Fruit fly (Drosophila melanogaster) whole organism, embryonic: ENCODE measurements around the gene Lasp.
A peak's percentile ranks its signal among the peaks of the same experiment; 100 is the strongest.

Experiments used
- Awh ChIP-seq: fragments of 200-800 bp; sonication (Bioruptor generic); IDR thresholded peaks from 2 replicates; pipeline ENCODE4, ENCODE4 v1.3.6; 2022; ENCODE audit warnings: missing biosample characterization, missing genetic modification characterization
- B-H2 ChIP-seq: fragments of 200-800 bp; sonication (Bioruptor generic); optimal IDR thresholded peaks from 2 replicates; lab custom pipeline; 2018; ENCODE audit warnings: missing biosample characterization, mild to moderate bottlenecking, missing genetic modification characterization
- CG10959 ChIP-seq: fragments of 200-800 bp; sonication (Bioruptor generic); IDR thresholded peaks from 2 replicates; pipeline ENCODE4 v1.3.6; 2022; ENCODE audit warnings: missing biosample characterization, missing genetic modification characterization
- CG10979 ChIP-seq: fragments of 200-800 bp; sonication (Bioruptor generic); optimal IDR thresholded peaks from 2 replicates; lab custom pipeline; 2018; ENCODE audit warnings: missing biosample characterization, mild to moderate bottlenecking, missing genetic modification characterization, moderate library complexity
- CG1233 ChIP-seq: fragments of 200-800 bp; sonication (Bioruptor generic); optimal IDR thresholded peaks from 4 replicates; lab custom pipeline; 2018; ENCODE audit warnings: missing biosample characterization, mild to moderate bottlenecking, missing genetic modification characterization
- CG16813 ChIP-seq: fragments of 200-800 bp; sonication (Bioruptor generic); IDR thresholded peaks from 3 replicates; pipeline ENCODE4 v1.3.6; 2022; ENCODE audit warnings: missing biosample characterization, missing genetic modification characterization; ENCODE audit not compliant: partially characterized antibody
- CG17829 ChIP-seq: fragments of 200-800 bp; optimal IDR thresholded peaks from 2 replicates; lab custom pipeline; 2019; ENCODE audit warnings: missing biosample characterization, mild to moderate bottlenecking, missing genetic modification characterization, moderate library complexity
- CG31365 ChIP-seq: fragments of 200-800 bp; sonication (Bioruptor generic); optimal IDR thresholded peaks from 2 replicates; lab custom pipeline; 2018; ENCODE audit warnings: missing biosample characterization, mild to moderate bottlenecking, missing genetic modification characterization
- CG33213 ChIP-seq: fragments of 200-800 bp; sonication (Bioruptor generic); optimal IDR thresholded peaks from 3 replicates; lab custom pipeline; 2016; ENCODE audit warnings: missing biosample characterization, missing genetic modification characterization
- CG34376 ChIP-seq: fragments of 200-800 bp; sonication (Bioruptor generic); optimal IDR thresholded peaks from 2 replicates; lab custom pipeline; 2018; ENCODE audit warnings: missing biosample characterization, mild to moderate bottlenecking, missing genetic modification characterization
- CG4404 ChIP-seq: fragments of 200-800 bp; sonication (Bioruptor generic); IDR thresholded peaks from 2 replicates; pipeline ENCODE4 v1.3.6; 2022; ENCODE audit warnings: missing biosample characterization, missing genetic modification characterization
- CG6254 ChIP-seq: fragments of 200-800 bp; sonication (Bioruptor generic); optimal IDR thresholded peaks from 3 replicates; lab custom pipeline; 2017; ENCODE audit warnings: mild to moderate bottlenecking, missing biosample characterization, missing genetic modification reagents, missing genetic modification characterization
- CG8089 ChIP-seq: fragments of 200-800 bp; sonication (Bioruptor generic); optimal IDR thresholded peaks from 3 replicates; lab custom pipeline; 2016; ENCODE audit warnings: missing biosample characterization, missing genetic modification characterization
- D ChIP-seq, 2 experiments: fragments of 200-800 bp in 1 of 2; fragments of >200 bp in 1 of 2; sonication (Bioruptor generic) in 1 of 2; optimal IDR thresholded peaks; 2 replicates in 1 of 2; 3 replicates in 1 of 2; lab custom pipeline; 2017; ENCODE audit warnings: mild to moderate bottlenecking in 1 of 2, missing biosample characterization in 1 of 2, missing genetic modification characterization in 1 of 2, missing genetic modification reagents in 1 of 2
- Dbx ChIP-seq: fragments of 200-800 bp; sonication (Bioruptor generic); IDR thresholded peaks from 3 replicates; pipeline ENCODE4 v1.3.6; 2022; ENCODE audit warnings: missing biosample characterization, missing genetic modification characterization
- Drgx ChIP-seq: fragments of 200-800 bp; sonication (Bioruptor generic); IDR thresholded peaks from 2 replicates; pipeline ENCODE4 v1.3.6; 2022; ENCODE audit warnings: missing biosample characterization, missing genetic modification characterization
- ERR ChIP-seq: fragments of 200-800 bp; sonication (Bioruptor generic); optimal IDR thresholded peaks from 2 replicates; lab custom pipeline; 2016; ENCODE audit warnings: missing biosample characterization, missing genetic modification characterization
- Ets97D ChIP-seq: fragments of 200-800 bp; sonication (Bioruptor generic); optimal IDR thresholded peaks from 3 replicates; lab custom pipeline; 2016; ENCODE audit warnings: missing biosample characterization, missing genetic modification characterization
- Fer3 ChIP-seq: fragments of 200-800 bp; sonication (Bioruptor generic); optimal IDR thresholded peaks from 2 replicates; lab custom pipeline; 2018; ENCODE audit warnings: missing biosample characterization, mild to moderate bottlenecking, missing genetic modification characterization, moderate library complexity
- Hsf ChIP-seq: fragments of 200-800 bp; sonication (Bioruptor generic); optimal IDR thresholded peaks from 3 replicates; lab custom pipeline; 2016; ENCODE audit warnings: missing biosample characterization, missing genetic modification characterization
- Jarid2 ChIP-seq: fragments of 200-800 bp; sonication (Bioruptor generic); optimal IDR thresholded peaks from 3 replicates; lab custom pipeline; 2017; ENCODE audit warnings: mild to moderate bottlenecking, missing biosample characterization, missing genetic modification reagents, missing genetic modification characterization
- Mrtf ChIP-seq: fragments of 200-800 bp; sonication (Bioruptor generic); IDR thresholded peaks from 3 replicates; pipeline ENCODE4 v1.3.6; 2022; ENCODE audit warnings: missing biosample characterization, missing genetic modification characterization
- Nf-YC ChIP-seq: fragments of 200-800 bp; optimal IDR thresholded peaks from 3 replicates; lab custom pipeline; 2019; ENCODE audit warnings: missing biosample characterization, mild to moderate bottlenecking, missing genetic modification characterization, moderate library complexity
- Opbp ChIP-seq: fragments of 200-800 bp; sonication (Bioruptor generic); IDR thresholded peaks from 3 replicates; pipeline ENCODE4 v1.3.6; 2022; ENCODE audit warnings: missing biosample characterization, missing genetic modification characterization; ENCODE audit not compliant: partially characterized antibody
- Rfx ChIP-seq: fragments of 200-800 bp; sonication (Bioruptor generic); IDR thresholded peaks from 2 replicates; pipeline ENCODE4 v1.3.6; 2022; ENCODE audit warnings: missing biosample characterization, missing genetic modification characterization
- Side ChIP-seq: fragments of 200-800 bp; sonication (Bioruptor generic); optimal IDR thresholded peaks from 2 replicates; lab custom pipeline; 2016; ENCODE audit warnings: missing biosample characterization, missing genetic modification characterization
- Spps ChIP-seq: fragments of 200-800 bp; sonication (Bioruptor generic); optimal IDR thresholded peaks from 2 replicates; lab custom pipeline; 2018; ENCODE audit warnings: missing biosample characterization, mild to moderate bottlenecking, missing genetic modification characterization
- Xrp1 ChIP-seq: fragments of 200-800 bp; sonication (Bioruptor generic); IDR thresholded peaks from 2 replicates; pipeline ENCODE4 v1.3.6; 2022; ENCODE audit warnings: missing biosample characterization, missing genetic modification characterization
- ato ChIP-seq: fragments of 200-800 bp; sonication (Bioruptor generic); IDR thresholded peaks from 2 replicates; pipeline ENCODE4 v1.3.6; 2022; ENCODE audit warnings: missing biosample characterization, missing genetic modification characterization; ENCODE audit not compliant: partially characterized antibody
- cas ChIP-seq: fragments of 200-800 bp; sonication (Bioruptor generic); IDR thresholded peaks from 2 replicates; pipeline ENCODE4 v1.3.6; 2022; ENCODE audit warnings: missing biosample characterization, missing genetic modification characterization
- chif ChIP-seq, 2 experiments: fragments of 200-800 bp; sonication (Bioruptor generic); optimal IDR thresholded peaks; 3 replicates each; lab custom pipeline; 2016; ENCODE audit warnings: missing biosample characterization in 2 of 2, missing genetic modification characterization in 2 of 2
- chn ChIP-seq: fragments of 200-800 bp; sonication (Bioruptor generic); optimal IDR thresholded peaks from 2 replicates; lab custom pipeline; 2016; ENCODE audit warnings: missing biosample characterization, missing genetic modification characterization
- exex ChIP-seq: fragments of 200-800 bp; sonication (Bioruptor generic); optimal IDR thresholded peaks from 4 replicates; lab custom pipeline; 2018; ENCODE audit warnings: missing biosample characterization, mild to moderate bottlenecking, missing genetic modification characterization, moderate library complexity
- fd102C ChIP-seq: fragments of 200-800 bp; sonication (Bioruptor generic); optimal IDR thresholded peaks from 2 replicates; lab custom pipeline; 2018; ENCODE audit warnings: missing biosample characterization, mild to moderate bottlenecking, missing genetic modification characterization, moderate library complexity
- grn ChIP-seq: fragments of 200-800 bp; sonication (Bioruptor generic); optimal IDR thresholded peaks from 3 replicates; lab custom pipeline; 2017; ENCODE audit warnings: missing biosample characterization, missing genetic modification characterization
- ind ChIP-seq: fragments of 200-800 bp; sonication (Bioruptor generic); optimal IDR thresholded peaks from 3 replicates; lab custom pipeline; 2016; ENCODE audit warnings: missing biosample characterization, missing genetic modification characterization
- lab ChIP-seq: fragments of 200-800 bp; sonication (Bioruptor generic); optimal IDR thresholded peaks from 3 replicates; lab custom pipeline; 2017; ENCODE audit warnings: missing biosample characterization, missing genetic modification characterization, mild to moderate bottlenecking, moderate library complexity, missing genetic modification reagents
- lilli ChIP-seq: fragments of 200-800 bp; sonication (Bioruptor generic); optimal IDR thresholded peaks from 3 replicates; lab custom pipeline; 2016; ENCODE audit warnings: missing biosample characterization, missing genetic modification characterization
- odd ChIP-seq: fragments of 200-800 bp; sonication (Bioruptor generic); optimal IDR thresholded peaks from 2 replicates; lab custom pipeline; 2017; ENCODE audit warnings: missing biosample characterization, mild to moderate bottlenecking, missing genetic modification characterization
- ranshi ChIP-seq: fragments of 200-800 bp; sonication (Bioruptor generic); IDR thresholded peaks from 2 replicates; pipeline ENCODE4 v1.3.6; 2022; ENCODE audit warnings: missing biosample characterization, missing genetic modification characterization
- run ChIP-seq: fragments of 200-800 bp; sonication (Bioruptor generic); optimal IDR thresholded peaks from 3 replicates; lab custom pipeline; 2018; ENCODE audit warnings: missing biosample characterization, mild to moderate bottlenecking, missing genetic modification characterization
- scrt ChIP-seq: fragments of 200-800 bp; sonication (Bioruptor generic); optimal IDR thresholded peaks from 2 replicates; lab custom pipeline; 2018; ENCODE audit warnings: missing biosample characterization, mild to moderate bottlenecking, missing genetic modification characterization, moderate library complexity
- slp2 ChIP-seq: fragments of 200-800 bp; sonication (Bioruptor generic); optimal IDR thresholded peaks from 2 replicates; lab custom pipeline; 2016; ENCODE audit warnings: missing biosample characterization, missing genetic modification characterization
- sug ChIP-seq: fragments of 200-800 bp; optimal IDR thresholded peaks from 2 replicates; lab custom pipeline; 2019; ENCODE audit warnings: missing biosample characterization, mild to moderate bottlenecking, missing genetic modification characterization, moderate library complexity
- z ChIP-seq: fragments of 200-800 bp; sonication (Bioruptor generic); IDR thresholded peaks from 3 replicates; pipeline ENCODE4 v1.3.6; 2022; ENCODE audit warnings: missing biosample characterization, missing genetic modification characterization

Gene Lasp

DNA sequence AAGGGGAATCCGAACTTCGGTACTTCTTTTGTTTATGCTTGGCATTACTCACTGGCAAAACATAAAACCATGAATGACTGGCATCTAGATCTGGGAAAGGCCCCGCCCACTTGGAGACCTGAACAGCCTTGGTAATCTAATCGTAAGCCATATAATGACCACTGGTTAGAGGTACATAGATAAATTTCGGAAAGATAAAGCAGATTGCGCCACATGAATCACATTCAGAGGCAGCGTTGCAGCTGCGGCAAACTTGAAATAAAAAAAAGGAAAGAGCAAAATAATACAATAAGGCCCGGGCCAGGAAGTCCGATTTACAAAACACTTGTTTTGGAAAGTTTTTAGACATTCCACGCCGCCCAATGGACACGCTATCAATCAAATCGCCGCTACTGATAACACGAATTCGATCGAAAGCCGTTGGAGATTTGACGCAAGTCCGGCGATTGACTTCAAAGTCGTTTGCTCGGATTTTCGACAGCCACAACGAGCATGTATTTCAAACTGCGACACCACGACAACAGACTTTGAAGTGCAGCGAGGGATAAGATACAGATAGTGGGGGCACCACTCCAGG lies 47.2 kb downstream of the Lasp start (continued):
- TF ChIP-seq D (optimal IDR thresholded peaks at IDR 0.05; lab: Kevin White, UChicago) (no peak), D (GFP tag; optimal IDR thresholded peaks at IDR 0.05; lab: Kevin White, UChicago) (no peak), chn (GFP tag; lab: Kevin White, UChicago) (no peak), Mrtf (no peak), run (peak; percentile 4), odd (GFP tag; lab: Kevin White, UChicago) (no peak), CG4404 (GFP tag; lab: Robert Waterston, UW) (no peak), Awh (GFP tag; lab: Robert Waterston, UW) (no peak), CG10979 (tag; lab: Kevin White, UChicago) (no peak), scrt (GFP tag; lab: Kevin White, UChicago) (no peak), Spps (tag; lab: Kevin White, UChicago) (no peak), Rfx (GFP tag; lab: Robert Waterston, UW) (no peak), Drgx (GFP tag; lab: Robert Waterston, UW) (no peak), Opbp (0 out of 3 replicates have a peak, but pooled peaks have one; percentile 5), slp2 (GFP tag; lab: Kevin White, UChicago) (no peak), fd102C (GFP tag; lab: Kevin White, UChicago) (no peak), CG34376 (GFP tag; lab: Kevin White, UChicago) (peak; percentile 92), ato (no peak), Hsf (GFP tag; lab: Kevin White, UChicago) (no peak), CG10959 (GFP tag; lab: Robert Waterston, UW) (no peak), CG33213 (GFP tag; lab: Kevin White, UChicago) (no peak), grn (GFP tag; lab: Kevin White, UChicago) (peak; percentile 97), Xrp1 (no peak), ERR (GFP tag; lab: Kevin White, UChicago) (no peak), CG17829 (tag; lab: Kevin White, UChicago) (no peak), Dbx (GFP tag; lab: Robert Waterston, UW) (no peak), B-H2 (GFP tag; lab: Kevin White, UChicago) (no peak), cas (GFP tag; lab: Robert Waterston, UW) (no peak), chif (GFP tag; optimal IDR thresholded peaks at IDR 0.05; lab: Kevin White, UChicago) (no peak), CG6254 (GFP tag; lab: Kevin White, UChicago) (no peak), sug (tag; lab: Kevin White, UChicago) (peak; percentile 89), CG1233 (no peak), z (GFP tag; lab: Robert Waterston, UW) (no peak), Fer3 (tag; lab: Kevin White, UChicago) (no peak), Side (GFP tag; lab: Kevin White, UChicago) (no peak), lilli (GFP tag; lab: Kevin White, UChicago) (no peak), Jarid2 (GFP tag; lab: Kevin White, UChicago) (no peak), exex (tag; lab: Kevin White, UChicago) (peak; percentile 94), Ets97D (GFP tag; lab: Kevin White, UChicago) (no peak), CG8089 (GFP tag; lab: Kevin White, UChicago) (no peak), lab (peak; percentile 15), ind (GFP tag; lab: Kevin White, UChicago) (no peak), CG16813 (GFP tag; lab: Robert Waterston, UW) (no peak), Nf-YC (peak; percentile 1), ranshi (GFP tag; lab: Robert Waterston, UW) (no peak), CG31365 (tag; lab: Kevin White, UChicago) (no peak)
